Fruit fly (Drosophila melanogaster): ENCODE measurements around the gene CG14971.

The CG14971 gene

DNA sequence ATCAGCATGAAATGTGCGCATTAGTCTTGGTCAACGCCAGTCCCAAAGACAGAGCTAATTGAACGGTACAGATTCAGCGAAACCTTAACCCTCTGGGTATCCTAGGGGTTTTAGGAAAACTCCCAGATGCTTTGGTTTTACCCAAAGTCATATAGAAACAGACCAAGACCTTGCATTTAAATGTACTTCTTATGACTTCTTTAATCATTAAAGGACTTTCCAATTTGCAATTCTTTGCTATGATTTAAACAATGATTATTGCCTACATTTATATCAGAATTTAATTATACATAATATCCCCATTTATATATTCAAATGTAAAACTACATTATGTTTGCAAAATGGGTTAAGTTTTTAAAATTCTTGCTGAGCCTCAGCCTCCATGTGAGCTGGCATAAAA is 48.1 kb downstream of the CG14971 start (continued):
- no peak for TF ChIP-seq sage (GFP tag; optimal IDR thresholded peaks at IDR 0.05)
- no peak for TF ChIP-seq Myc (optimal IDR thresholded peaks at IDR 0.05)
- peak; percentile 55 for TF ChIP-seq rgr (GFP tag; optimal IDR thresholded peaks at IDR 0.05)

DNA sequence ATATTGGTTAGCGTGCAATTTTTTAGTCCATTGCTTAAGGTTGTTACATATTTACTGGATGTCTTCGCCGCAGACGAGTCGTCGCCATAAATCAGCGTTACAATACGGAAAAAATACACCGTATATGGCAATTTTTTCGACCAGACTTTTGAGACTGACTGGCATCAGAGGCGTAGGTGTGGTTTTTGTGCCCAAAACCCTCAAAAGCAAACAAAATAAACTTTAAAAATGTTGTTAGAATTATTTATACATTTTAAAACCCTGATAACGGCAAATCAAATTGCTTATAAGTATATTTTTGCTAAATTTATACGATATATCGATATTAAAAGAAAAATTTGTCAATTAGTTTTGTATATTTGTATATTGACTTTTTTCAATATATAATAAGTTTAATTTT is 50.4 kb downstream of the CG14971 start:
- no peak for TF ChIP-seq Rel (GFP tag; optimal IDR thresholded peaks at IDR 0.05)
- no peak for TF ChIP-seq Rel (tag; optimal IDR thresholded peaks at IDR 0.05)
- TF ChIP-seq pan (optimal IDR thresholded peaks at IDR 0.05), result no peak
- TF ChIP-seq HLH106 (tag; optimal IDR thresholded peaks at IDR 0.05), result no peak
- no peak for TF ChIP-seq foxo (GFP tag; optimal IDR thresholded peaks at IDR 0.05)
- no peak for TF ChIP-seq CG9705 (GFP tag; optimal IDR thresholded peaks at IDR 0.05)

DNA sequence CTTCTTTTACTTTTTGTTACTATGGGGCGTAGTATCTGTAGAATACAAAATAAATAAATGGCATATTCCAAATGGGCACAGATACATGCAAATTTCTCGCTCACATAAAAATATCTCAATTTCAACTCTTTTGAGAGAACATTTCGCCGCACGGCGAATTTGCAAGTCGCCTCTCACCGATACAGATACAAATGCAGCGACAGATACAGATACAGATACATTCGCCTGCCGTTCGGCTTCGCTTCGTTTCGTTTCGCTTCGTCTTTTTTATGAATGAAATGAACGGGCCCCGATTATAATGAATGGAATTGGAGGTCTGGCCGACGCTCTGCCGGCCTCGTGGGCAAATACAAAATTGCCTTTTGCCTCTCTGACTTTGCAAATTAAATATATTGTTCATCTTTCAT is 50.9 kb downstream of the CG14971 start:
- TF ChIP-seq tai (GFP tag; optimal IDR thresholded peaks at IDR 0.05) (no peak), CG9705 (GFP tag; optimal IDR thresholded peaks at IDR 0.05) (no peak), Hr83 (GFP tag; optimal IDR thresholded peaks at IDR 0.05; ENCODE audit: poor library complexity, severe bottlenecking) (peak; percentile 56), CG32264 (GFP tag; optimal IDR thresholded peaks at IDR 0.05) (peak; percentile 15), foxo (GFP tag; optimal IDR thresholded peaks at IDR 0.05) (peak in 1 of 2 experiments; percentile 38), brk (GFP tag; optimal IDR thresholded peaks at IDR 0.05) (peak; percentile 62), br (GFP tag; optimal IDR thresholded peaks at IDR 0.05) (no peak), sage (GFP tag; optimal IDR thresholded peaks at IDR 0.05) (peak; percentile 51), OdsH (GFP tag; optimal IDR thresholded peaks at IDR 0.05) (peak; percentile 48), h (GFP tag; optimal IDR thresholded peaks at IDR 0.05) (peak; percentile 15), Rel (GFP tag; optimal IDR thresholded peaks at IDR 0.05) (peak; percentile 70), Rel (tag; optimal IDR thresholded peaks at IDR 0.05) (peak; percentile 29), dl (GFP tag; optimal IDR thresholded peaks at IDR 0.05; ENCODE audit: insufficient read depth in 1 of 2, partially characterized antibody in 2 of 2) (peak in 1 of 2 experiments; percentile 63), Dif (GFP tag; optimal IDR thresholded peaks at IDR 0.05; ENCODE audit: partially characterized antibody) (peak; percentile 39), N (GFP tag; optimal IDR thresholded peaks at IDR 0.05) (peak; percentile 37), CrebA (GFP tag; optimal IDR thresholded peaks at IDR 0.05; ENCODE audit: borderline replicate concordance) (peak; percentile 71), psq (GFP tag; optimal IDR thresholded peaks at IDR 0.05) (no peak)

DNA sequence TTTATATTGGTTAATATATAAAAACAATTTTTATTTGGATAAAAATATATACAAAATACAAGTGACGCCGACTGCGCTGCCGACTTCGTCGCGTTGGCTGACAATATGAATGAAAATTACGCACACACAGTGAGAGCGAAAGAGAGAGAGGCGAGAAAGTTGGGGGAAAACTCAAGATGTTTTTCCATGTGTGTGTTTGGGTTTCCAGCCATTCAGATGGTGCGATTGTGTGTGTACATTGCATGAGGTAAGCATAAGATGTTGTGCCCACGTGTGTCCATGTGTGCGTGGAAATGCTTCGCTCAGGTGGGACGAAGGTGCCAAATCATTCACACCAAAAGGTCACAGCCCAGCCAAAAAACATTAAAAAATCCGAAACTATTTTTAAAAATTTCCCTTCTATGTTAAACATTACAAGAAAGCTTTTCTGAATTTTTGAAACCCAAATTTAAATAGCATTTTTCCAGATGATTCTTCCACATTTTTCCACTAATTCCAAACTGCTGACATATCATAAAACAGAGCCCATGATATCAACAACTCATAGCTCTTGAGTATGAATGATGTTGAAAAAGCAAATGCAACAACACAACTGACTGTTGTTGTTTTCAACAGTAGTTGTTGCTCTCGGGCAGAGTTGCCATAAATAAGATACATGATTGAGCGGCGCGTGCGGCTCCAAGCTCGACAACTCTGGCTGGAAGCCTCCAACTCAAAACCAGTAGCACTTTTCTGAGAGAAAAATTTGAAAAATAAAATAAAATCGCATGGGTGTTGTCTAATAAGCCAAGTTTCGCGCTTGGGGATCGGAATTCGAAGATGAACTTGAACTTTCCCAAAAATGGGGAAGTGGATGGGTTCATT is 51.5 kb downstream of the CG14971 start:
- TF ChIP-seq Mio (GFP tag; optimal IDR thresholded peaks at IDR 0.05) (no peak), Sp1 (GFP tag; optimal IDR thresholded peaks at IDR 0.05) (no peak), Hnf4 (GFP tag; optimal IDR thresholded peaks at IDR 0.05) (no peak), Jra (GFP tag; optimal IDR thresholded peaks at IDR 0.05) (no peak), rgr (GFP tag; optimal IDR thresholded peaks at IDR 0.05) (no peak), sv (GFP tag; optimal IDR thresholded peaks at IDR 0.05) (no peak), Dif (GFP tag; optimal IDR thresholded peaks at IDR 0.05; ENCODE audit: partially characterized antibody) (no peak), Myc (optimal IDR thresholded peaks at IDR 0.05) (no peak), usp (GFP tag; optimal IDR thresholded peaks at IDR 0.05) (no peak), CG32264 (GFP tag; optimal IDR thresholded peaks at IDR 0.05) (no peak), Hr78 (GFP tag; optimal IDR thresholded peaks at IDR 0.05) (no peak), Hr83 (GFP tag; optimal IDR thresholded peaks at IDR 0.05; ENCODE audit: poor library complexity, severe bottlenecking) (no peak), pan (optimal IDR thresholded peaks at IDR 0.05) (no peak)

DNA sequence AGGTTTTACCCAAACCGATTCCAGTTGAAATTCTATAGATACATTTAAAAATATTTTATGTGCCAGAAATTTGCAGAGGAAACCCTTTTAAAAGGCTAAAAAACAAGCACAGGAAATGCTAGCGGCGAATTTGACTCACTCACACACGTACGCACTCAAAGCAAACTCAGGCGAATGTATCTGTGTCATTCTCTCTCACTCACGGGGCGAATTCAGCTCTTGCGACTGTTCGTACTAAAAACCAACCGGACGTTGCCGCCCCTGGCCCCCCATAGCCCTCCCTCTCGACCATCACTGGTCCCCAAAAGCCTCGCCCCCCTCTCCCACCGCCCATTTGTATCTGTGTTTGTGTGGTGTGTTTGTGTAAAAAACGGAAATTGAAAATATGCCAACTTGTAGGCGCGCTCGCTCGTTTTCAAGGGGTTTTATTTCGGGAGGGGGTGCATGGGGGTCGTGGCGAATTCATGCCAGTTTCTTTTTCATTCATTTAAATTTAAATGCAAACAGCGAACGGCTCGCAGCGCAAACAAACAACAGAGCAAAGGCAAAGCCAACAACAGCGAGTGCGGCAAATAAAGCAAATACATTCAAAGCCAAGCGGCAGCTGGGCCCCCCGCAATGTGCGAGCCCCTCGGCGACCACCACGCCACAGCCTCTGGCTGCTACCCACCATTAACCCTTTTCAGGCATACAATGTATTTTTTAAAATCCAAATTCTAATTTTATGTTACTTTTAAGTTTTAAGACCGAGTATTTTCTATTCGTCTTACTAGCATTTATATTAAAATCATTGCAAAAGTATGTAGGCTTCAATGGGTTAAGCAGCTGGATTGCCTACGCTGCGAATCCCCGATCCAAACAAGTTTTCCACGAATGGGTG is 52.7 kb downstream of the CG14971 start:
- TF ChIP-seq Hr83 (GFP tag; optimal IDR thresholded peaks at IDR 0.05; ENCODE audit: poor library complexity, severe bottlenecking), result no peak
- TF ChIP-seq Sp1 (GFP tag; optimal IDR thresholded peaks at IDR 0.05), result peak; percentile 78
- TF ChIP-seq rgr (GFP tag; optimal IDR thresholded peaks at IDR 0.05), result peak; percentile 70
- no peak for TF ChIP-seq Dfd (GFP tag; optimal IDR thresholded peaks at IDR 0.05)
- TF ChIP-seq CG9705 (GFP tag; optimal IDR thresholded peaks at IDR 0.05), result peak; percentile 81
- TF ChIP-seq br (GFP tag; optimal IDR thresholded peaks at IDR 0.05), result peak; percentile 77
- TF ChIP-seq OdsH (GFP tag; optimal IDR thresholded peaks at IDR 0.05), result peak; percentile 57
- TF ChIP-seq Dif (GFP tag; optimal IDR thresholded peaks at IDR 0.05; ENCODE audit: partially characterized antibody), result peak; percentile 63
- TF ChIP-seq Myc (optimal IDR thresholded peaks at IDR 0.05), result peak; percentile 3
- TF ChIP-seq Hnf4 (GFP tag; optimal IDR thresholded peaks at IDR 0.05), result peak; percentile 60
- TF ChIP-seq woc (GFP tag; optimal IDR thresholded peaks at IDR 0.05), result peak; percentile 69
- TF ChIP-seq sv (GFP tag; optimal IDR thresholded peaks at IDR 0.05), result no peak
- TF ChIP-seq pan (optimal IDR thresholded peaks at IDR 0.05), result no peak
- no peak for TF ChIP-seq Abd-B (GFP tag; optimal IDR thresholded peaks at IDR 0.05)
- TF ChIP-seq jim (GFP tag; optimal IDR thresholded peaks at IDR 0.05), result no peak
- no peak for TF ChIP-seq Rel (GFP tag; optimal IDR thresholded peaks at IDR 0.05)
- TF ChIP-seq Rel (tag; optimal IDR thresholded peaks at IDR 0.05), result peak; percentile 84
- TF ChIP-seq psq (GFP tag; optimal IDR thresholded peaks at IDR 0.05), result peak; percentile 71
- TF ChIP-seq Mio (GFP tag; optimal IDR thresholded peaks at IDR 0.05), result no peak
- TF ChIP-seq CG32264 (GFP tag; optimal IDR thresholded peaks at IDR 0.05), result peak; percentile 29
- peak; percentile 24 for TF ChIP-seq dsf (GFP tag; optimal IDR thresholded peaks at IDR 0.05; ENCODE audit: borderline replicate concordance)
- TF ChIP-seq CrebA (GFP tag; optimal IDR thresholded peaks at IDR 0.05; ENCODE audit: borderline replicate concordance), result peak; percentile 4
- TF ChIP-seq usp (GFP tag; optimal IDR thresholded peaks at IDR 0.05), result no peak
- peak; percentile 61 for TF ChIP-seq N (GFP tag; optimal IDR thresholded peaks at IDR 0.05)
- TF ChIP-seq brk (GFP tag; optimal IDR thresholded peaks at IDR 0.05), result no peak
- TF ChIP-seq GATAd (GFP tag; optimal IDR thresholded peaks at IDR 0.05), result peak; percentile 28
- no peak for TF ChIP-seq tai (GFP tag; optimal IDR thresholded peaks at IDR 0.05)

Data from whole organism, wandering third instar larva.